Fruit fly (Drosophila melanogaster) whole organism, embryonic: ENCODE measurements around the gene Rsph1.

ENCODE experiments used
- CG10267 ChIP-seq: fragments of 200-800 bp; sonication (Bioruptor generic); optimal IDR thresholded peaks from 2 replicates; lab custom pipeline; 2018; ENCODE audit warnings: missing biosample characterization, mild to moderate bottlenecking, missing genetic modification characterization, moderate library complexity
- CG10366 ChIP-seq: fragments of 200-800 bp; sonication (Bioruptor generic); IDR thresholded peaks from 2 replicates; pipeline ENCODE4 v1.3.6; 2022; ENCODE audit warnings: missing biosample characterization, missing genetic modification characterization
- CG11085 ChIP-seq: fragments of 200-800 bp; sonication (Bioruptor generic); IDR thresholded peaks from 2 replicates; pipeline ENCODE4 v1.3.6; 2022; ENCODE audit warnings: missing biosample characterization, missing genetic modification characterization
- CG11398 ChIP-seq: fragments of 200-800 bp; sonication (Bioruptor generic); optimal IDR thresholded peaks from 2 replicates; lab custom pipeline; 2016; ENCODE audit warnings: missing biosample characterization, missing genetic modification characterization
- CG13775 ChIP-seq: fragments of 200-800 bp; sonication (Bioruptor generic); optimal IDR thresholded peaks from 3 replicates; lab custom pipeline; 2017; ENCODE audit warnings: missing biosample characterization, mild to moderate bottlenecking, missing genetic modification characterization
- CG15696 ChIP-seq: fragments of 200-800 bp; sonication (Bioruptor generic); optimal IDR thresholded peaks from 2 replicates; lab custom pipeline; 2019; ENCODE audit warnings: missing biosample characterization, mild to moderate bottlenecking, missing genetic modification characterization, moderate library complexity
- CG17385 ChIP-seq: fragments of 200-800 bp; sonication (Bioruptor generic); optimal IDR thresholded peaks from 3 replicates; lab custom pipeline; 2018; ENCODE audit warnings: missing biosample characterization, mild to moderate bottlenecking, missing genetic modification characterization
- CG2120 ChIP-seq: fragments of 200-800 bp; sonication (Bioruptor generic); optimal IDR thresholded peaks from 3 replicates; lab custom pipeline; 2016; ENCODE audit warnings: missing biosample characterization, missing genetic modification characterization
- CG30431 ChIP-seq: fragments of 200-800 bp; sonication (Bioruptor generic); optimal IDR thresholded peaks from 2 replicates; lab custom pipeline; 2017; ENCODE audit warnings: missing biosample characterization, missing genetic modification characterization
- CG31365 ChIP-seq: fragments of 200-800 bp; sonication (Bioruptor generic); optimal IDR thresholded peaks from 2 replicates; lab custom pipeline; 2018; ENCODE audit warnings: missing biosample characterization, mild to moderate bottlenecking, missing genetic modification characterization
- CG34422 ChIP-seq: fragments of 200-800 bp; sonication (Bioruptor generic); IDR thresholded peaks from 3 replicates; pipeline ENCODE4 v1.3.6; 2022; ENCODE audit warnings: missing biosample characterization, missing genetic modification characterization
- CG42726 ChIP-seq: fragments of 200-800 bp; sonication (Bioruptor generic); IDR thresholded peaks from 2 replicates; pipeline ENCODE4 v1.3.6; 2022; ENCODE audit warnings: missing biosample characterization, missing genetic modification characterization; ENCODE audit not compliant: partially characterized antibody
- CG4707 ChIP-seq: fragments of 200-800 bp; sonication (Bioruptor generic); optimal IDR thresholded peaks from 2 replicates; lab custom pipeline; 2018; ENCODE audit warnings: missing biosample characterization, mild to moderate bottlenecking, missing genetic modification characterization, moderate library complexity
- CG6175 ChIP-seq: fragments of 200-800 bp; sonication (Bioruptor generic); IDR thresholded peaks from 3 replicates; pipeline ENCODE4 v1.3.6; 2022; ENCODE audit warnings: missing biosample characterization, missing genetic modification characterization
- CG6689 ChIP-seq: fragments of 200-800 bp; sonication (Bioruptor generic); IDR thresholded peaks from 2 replicates; pipeline ENCODE4 v1.3.6; 2022; ENCODE audit warnings: missing biosample characterization, missing genetic modification characterization
- CG6854 ChIP-seq: fragments of 200-800 bp; sonication (Bioruptor generic); optimal IDR thresholded peaks from 3 replicates; lab custom pipeline; 2017; ENCODE audit warnings: missing biosample characterization, mild to moderate bottlenecking, missing genetic modification characterization
- CG7928 ChIP-seq: fragments of 200-800 bp; sonication (Bioruptor generic); optimal IDR thresholded peaks from 2 replicates; lab custom pipeline; 2017; ENCODE audit warnings: missing biosample characterization, mild to moderate bottlenecking, missing genetic modification characterization
- CG7963 ChIP-seq: fragments of 200-800 bp; sonication (Bioruptor generic); IDR thresholded peaks from 3 replicates; pipeline ENCODE4 v1.3.6; 2022; ENCODE audit warnings: missing biosample characterization, missing genetic modification characterization; ENCODE audit not compliant: partially characterized antibody
- CG8089 ChIP-seq: fragments of 200-800 bp; sonication (Bioruptor generic); optimal IDR thresholded peaks from 3 replicates; lab custom pipeline; 2016; ENCODE audit warnings: missing biosample characterization, missing genetic modification characterization
- CG8281 ChIP-seq: fragments of 200-800 bp; sonication (Bioruptor generic); optimal IDR thresholded peaks from 2 replicates; lab custom pipeline; 2018; ENCODE audit warnings: missing biosample characterization, mild to moderate bottlenecking, missing genetic modification characterization, moderate library complexity
- CG9727 ChIP-seq: fragments of 200-800 bp; sonication (Bioruptor generic); optimal IDR thresholded peaks from 3 replicates; lab custom pipeline; 2017; ENCODE audit warnings: missing biosample characterization, mild to moderate bottlenecking, missing genetic modification characterization
- CHES-1-like ChIP-seq: fragments of 200-800 bp; sonication (Bioruptor generic); optimal IDR thresholded peaks from 2 replicates; lab custom pipeline; 2016; ENCODE audit warnings: missing biosample characterization, missing genetic modification characterization
- Dbx ChIP-seq: fragments of 200-800 bp; sonication (Bioruptor generic); IDR thresholded peaks from 3 replicates; pipeline ENCODE4 v1.3.6; 2022; ENCODE audit warnings: missing biosample characterization, missing genetic modification characterization
- E2f1 ChIP-seq: fragments of 200-800 bp; sonication (Bioruptor generic); IDR thresholded peaks from 2 replicates; pipeline ENCODE4 v1.3.6; 2022; ENCODE audit warnings: missing biosample characterization, missing genetic modification characterization
- HLH3B ChIP-seq: fragments of 200-800 bp; sonication (Bioruptor generic); IDR thresholded peaks from 2 replicates; pipeline ENCODE4 v1.3.6; 2022; ENCODE audit warnings: missing biosample characterization, missing genetic modification characterization
- Hand ChIP-seq: fragments of 200-800 bp; sonication (Bioruptor generic); optimal IDR thresholded peaks from 2 replicates; lab custom pipeline; 2017; ENCODE audit warnings: mild to moderate bottlenecking, missing biosample characterization, missing genetic modification reagents, missing genetic modification characterization
- Hr51 ChIP-seq, 2 experiments: fragments of 200-800 bp; sonication (Bioruptor generic); optimal IDR thresholded peaks; 2 replicates in 1 of 2; 3 replicates in 1 of 2; lab custom pipeline; 2016 to 2018; ENCODE audit warnings: missing biosample characterization in 2 of 2, missing genetic modification characterization in 2 of 2, mild to moderate bottlenecking in 1 of 2, moderate library complexity in 1 of 2
- MTF-1 ChIP-seq: fragments of 200-800 bp; sonication (Bioruptor generic); optimal IDR thresholded peaks from 2 replicates; lab custom pipeline; 2018; ENCODE audit warnings: missing biosample characterization, mild to moderate bottlenecking, missing genetic modification characterization, borderline replicate concordance
- NC2α ChIP-seq: fragments of 200-800 bp; sonication (Bioruptor generic); optimal IDR thresholded peaks from 2 replicates; lab custom pipeline; 2016; ENCODE audit warnings: missing biosample characterization, missing genetic modification characterization
- Scr ChIP-seq: fragments of 200-800 bp; sonication (Bioruptor generic); IDR thresholded peaks from 2 replicates; pipeline ENCODE4 v1.3.6; 2022; ENCODE audit warnings: missing biosample characterization, missing genetic modification characterization; ENCODE audit not compliant: partially characterized antibody
- Spps ChIP-seq: fragments of 200-800 bp; sonication (Bioruptor generic); optimal IDR thresholded peaks from 2 replicates; lab custom pipeline; 2018; ENCODE audit warnings: missing biosample characterization, mild to moderate bottlenecking, missing genetic modification characterization
- Sry-β ChIP-seq: fragments of 200-800 bp; sonication (Bioruptor generic); optimal IDR thresholded peaks from 2 replicates; lab custom pipeline; 2018; ENCODE audit warnings: missing biosample characterization, mild to moderate bottlenecking, missing genetic modification characterization, moderate library complexity
- Sry-δ ChIP-seq: fragments of 200-800 bp; sonication (Bioruptor generic); optimal IDR thresholded peaks from 2 replicates; lab custom pipeline; 2016; ENCODE audit warnings: missing biosample characterization, missing genetic modification characterization
- YL-1 ChIP-seq: fragments of 200-800 bp; sonication (Bioruptor generic); optimal IDR thresholded peaks from 3 replicates; lab custom pipeline; 2017; ENCODE audit warnings: missing biosample characterization, mild to moderate bottlenecking, missing genetic modification characterization
- da ChIP-seq: fragments of 200-800 bp; sonication (Bioruptor generic); optimal IDR thresholded peaks from 2 replicates; lab custom pipeline; 2016; ENCODE audit warnings: missing biosample characterization, missing genetic modification characterization
- dati ChIP-seq: fragments of 200-800 bp; sonication (Bioruptor generic); IDR thresholded peaks from 2 replicates; pipeline ENCODE4 v1.3.6; 2022; ENCODE audit warnings: missing biosample characterization, missing genetic modification characterization
- fd64A ChIP-seq: fragments of 200-800 bp; sonication (Bioruptor generic); optimal IDR thresholded peaks from 3 replicates; lab custom pipeline; 2018; ENCODE audit warnings: missing biosample characterization, mild to moderate bottlenecking, missing genetic modification characterization
- gem ChIP-seq: fragments of 200-800 bp; sonication (Bioruptor generic); optimal IDR thresholded peaks from 2 replicates; lab custom pipeline; 2019; ENCODE audit warnings: missing biosample characterization, mild to moderate bottlenecking, missing genetic modification characterization, moderate library complexity
- mam ChIP-seq: fragments of 200-800 bp; sonication (Bioruptor generic); optimal IDR thresholded peaks from 3 replicates; lab custom pipeline; 2016; ENCODE audit warnings: missing biosample characterization, missing genetic modification characterization
- nom ChIP-seq: fragments of 200-800 bp; sonication (Bioruptor generic); optimal IDR thresholded peaks from 2 replicates; lab custom pipeline; 2017; ENCODE audit warnings: missing biosample characterization, missing genetic modification characterization, mild to moderate bottlenecking, moderate library complexity, missing genetic modification reagents
- pzg ChIP-seq: fragments of 200-800 bp; sonication (Bioruptor generic); optimal IDR thresholded peaks from 3 replicates; lab custom pipeline; 2018; ENCODE audit warnings: missing biosample characterization, mild to moderate bottlenecking, missing genetic modification characterization, moderate library complexity
- ro ChIP-seq: fragments of 200-800 bp; sonication (Bioruptor generic); IDR thresholded peaks from 2 replicates; pipeline ENCODE4 v1.3.6; 2022; ENCODE audit warnings: missing biosample characterization, missing genetic modification characterization
- sd ChIP-seq: fragments of 200-800 bp; sonication (Bioruptor generic); optimal IDR thresholded peaks from 3 replicates; lab custom pipeline; 2018; ENCODE audit warnings: missing biosample characterization, mild to moderate bottlenecking, missing genetic modification characterization, moderate library complexity
- sna ChIP-seq: fragments of 200-800 bp; sonication (Bioruptor generic); IDR thresholded peaks from 2 replicates; pipeline ENCODE4 v1.3.6; 2022; ENCODE audit warnings: missing biosample characterization, missing genetic modification characterization; ENCODE audit not compliant: partially characterized antibody
- tup ChIP-seq: fragments of 200-800 bp; sonication (Bioruptor generic); optimal IDR thresholded peaks from 2 replicates; lab custom pipeline; 2016; ENCODE audit warnings: missing biosample characterization, mild to moderate bottlenecking, missing genetic modification characterization, moderate library complexity
- vnd ChIP-seq: fragments of 200-800 bp; sonication (Bioruptor generic); IDR thresholded peaks from 3 replicates; pipeline ENCODE4 v1.3.6; 2022; ENCODE audit warnings: missing biosample characterization, missing genetic modification characterization; ENCODE audit not compliant: partially characterized antibody
- wor ChIP-seq: fragments of 200-800 bp; sonication (Bioruptor generic); IDR thresholded peaks from 2 replicates; pipeline ENCODE4 v1.3.6; 2022; ENCODE audit warnings: missing biosample characterization, missing genetic modification characterization
- zen ChIP-seq: fragments of 200-800 bp; sonication (Bioruptor generic); optimal IDR thresholded peaks from 3 replicates; lab custom pipeline; 2018; ENCODE audit warnings: missing biosample characterization, mild to moderate bottlenecking, missing genetic modification characterization, moderate library complexity
- zf30C ChIP-seq: fragments of 200-800 bp; sonication (Bioruptor generic); optimal IDR thresholded peaks from 3 replicates; lab custom pipeline; 2018; ENCODE audit warnings: missing biosample characterization, mild to moderate bottlenecking, missing genetic modification characterization
- zfh1 ChIP-seq: fragments of 200-800 bp; sonication (Bioruptor generic); IDR thresholded peaks from 3 replicates; pipeline ENCODE4 v1.3.6; 2022; ENCODE audit warnings: missing biosample characterization, missing genetic modification characterization

Gene Rsph1

dm6 chr2L:13222225-13222648 lies 39.0 kb downstream of the Rsph1 start, which contains the start of the genes Ski6 and CG16812 (continued):
- TF ChIP-seq tup (GFP tag; lab: Kevin White, UChicago) (no peak), NC2α (GFP tag; lab: Kevin White, UChicago) (no peak), Sry-β (no peak), zf30C (GFP tag; lab: Kevin White, UChicago) (no peak), Hand (no peak), Dbx (GFP tag; lab: Robert Waterston, UW) (peak; percentile 68), CG7963 (GFP tag; lab: Robert Waterston, UW) (0 out of 3 replicates have a peak, but pooled peaks have one; percentile 18), CG13775 (GFP tag; lab: Kevin White, UChicago) (peak; percentile 65), CHES-1-like (GFP tag; lab: Kevin White, UChicago) (peak; percentile 16), CG17385 (peak; percentile 58), Sry-δ (GFP tag; lab: Kevin White, UChicago) (peak; percentile 42), fd64A (no peak), HLH3B (GFP tag; lab: Robert Waterston, UW) (peak; percentile 64), CG2120 (GFP tag; lab: Kevin White, UChicago) (peak; percentile 76), nom (GFP tag; lab: Kevin White, UChicago) (no peak), CG11398 (GFP tag; lab: Kevin White, UChicago) (no peak), da (GFP tag; lab: Kevin White, UChicago) (no peak), E2f1 (peak; percentile 68), CG8281 (tag; lab: Kevin White, UChicago) (no peak), CG31365 (tag; lab: Kevin White, UChicago) (no peak), CG6175 (GFP tag; lab: Robert Waterston, UW) (no peak), wor (no peak), mam (GFP tag; lab: Kevin White, UChicago) (no peak), CG11085 (GFP tag; lab: Robert Waterston, UW) (0 out of 2 replicates have a peak, but pooled peaks have one; percentile 26), CG6689 (GFP tag; lab: Robert Waterston, UW) (peak; percentile 68), Spps (tag; lab: Kevin White, UChicago) (peak; percentile 59), Scr (GFP tag; lab: Robert Waterston, UW) (0 out of 2 replicates have a peak, but pooled peaks have one; percentile 37), dati (GFP tag; lab: Robert Waterston, UW) (no peak), CG8089 (GFP tag; lab: Kevin White, UChicago) (no peak), CG15696 (peak; percentile 73), CG7928 (no peak), YL-1 (peak; percentile 66), CG9727 (peak; percentile 63), MTF-1 (GFP tag; lab: Kevin White, UChicago) (peak; percentile 68), ro (GFP tag; lab: Robert Waterston, UW) (no peak), CG30431 (no peak), zen (tag; lab: Kevin White, UChicago) (peak; percentile 83), gem (tag; lab: Kevin White, UChicago) (peak; percentile 89), CG34422 (no peak), CG6854 (GFP tag; lab: Kevin White, UChicago) (no peak), sd (tag; lab: Kevin White, UChicago) (no peak), vnd (GFP tag; lab: Robert Waterston, UW) (no peak), CG42726 (GFP tag; lab: Robert Waterston, UW) (no peak), CG4707 (no peak), sna (0 out of 2 replicates have a peak, but pooled peaks have one; percentile 21), pzg (GFP tag; lab: Kevin White, UChicago) (peak; percentile 61), CG10366 (peak; percentile 64), CG10267 (tag; lab: Kevin White, UChicago) (peak; percentile 97), Hr51 (GFP tag; optimal IDR thresholded peaks at IDR 0.05; lab: Kevin White, UChicago) (no peak), zfh1 (peak; percentile 71; the same call in 2 of the 3 replicates)
